Worm (Caenorhabditis elegans) whole organism, L4 larva: ENCODE results near the gene dnc-2.

Experiments
- F37D6.2 ChIP-seq: sonication (generic microtip); optimal IDR thresholded peaks from 2 replicates; lab custom pipeline; 2016; ENCODE audit warnings: mild to moderate bottlenecking, missing genetic modification characterization, missing compliant biosample characterization
- fos-1 ChIP-seq: fragments of 150-350 bp; optimal IDR thresholded peaks from 2 replicates; lab custom pipeline; 2014; ENCODE audit warnings: missing biosample characterization, missing genetic modification characterization
- pha-4 ChIP-seq, 2 experiments: fragments of 150-350 bp in 1 of 2; fragments of 200-800 bp in 1 of 2; sonication (Bioruptor generic) in 1 of 2; IDR thresholded peaks in 1 of 2; optimal IDR thresholded peaks in 1 of 2; 2 replicates each; pipeline versions ENCODE4 v1.3.6 to Lab custom; 2014 to 2022; ENCODE audit warnings: missing genetic modification characterization in 2 of 2, missing genetic modification reagents in 2 of 2, missing biosample characterization in 1 of 2, missing compliant biosample characterization in 1 of 2

ce11 chrIII:5953041-5953912, 27.7 kb upstream of the dnc-2 start:
- TF ChIP-seq pha-4 (GFP tag; IDR thresholded peaks at IDR 0.05; lab: Robert Waterston, UW) = peak; percentile 48
- TF ChIP-seq pha-4 (tag; optimal IDR thresholded peaks at IDR 0.05; lab: Kevin White, UChicago) = no peak
- no peak for TF ChIP-seq F37D6.2 (tag; lab: Kevin White, UChicago)
- TF ChIP-seq fos-1 (tag; lab: Kevin White, UChicago) = no peak
